Fruit fly (Drosophila melanogaster): ENCODE measurements around the gene v.

Gene v

dm6 chrX:10906222-10906866 lies 17.4 kb upstream of the v start:
- no peak for TF ChIP-seq Snoo (tag; optimal IDR thresholded peaks at IDR 0.05)
- no peak for TF ChIP-seq Pif1A (GFP tag; optimal IDR thresholded peaks at IDR 0.05)
- no peak for TF ChIP-seq CG17806 (tag; optimal IDR thresholded peaks at IDR 0.05)
- no peak for TF ChIP-seq CG4496 (GFP tag; IDR thresholded peaks at IDR 0.05)
- TF ChIP-seq CG8159 (tag; optimal IDR thresholded peaks at IDR 0.05): no peak
- no peak for TF ChIP-seq D1 (tag; optimal IDR thresholded peaks at IDR 0.05)
- TF ChIP-seq CG13204 (GFP tag; optimal IDR thresholded peaks at IDR 0.05): no peak
- no peak for TF ChIP-seq CG10348 (GFP tag; IDR thresholded peaks at IDR 0.05)
- no peak for TF ChIP-seq CG34367 (tag; optimal IDR thresholded peaks at IDR 0.05)
- no peak for TF ChIP-seq Ets98B (GFP tag; IDR thresholded peaks at IDR 0.05)
- TF ChIP-seq CG8301 (tag; optimal IDR thresholded peaks at IDR 0.05): no peak

DNA sequence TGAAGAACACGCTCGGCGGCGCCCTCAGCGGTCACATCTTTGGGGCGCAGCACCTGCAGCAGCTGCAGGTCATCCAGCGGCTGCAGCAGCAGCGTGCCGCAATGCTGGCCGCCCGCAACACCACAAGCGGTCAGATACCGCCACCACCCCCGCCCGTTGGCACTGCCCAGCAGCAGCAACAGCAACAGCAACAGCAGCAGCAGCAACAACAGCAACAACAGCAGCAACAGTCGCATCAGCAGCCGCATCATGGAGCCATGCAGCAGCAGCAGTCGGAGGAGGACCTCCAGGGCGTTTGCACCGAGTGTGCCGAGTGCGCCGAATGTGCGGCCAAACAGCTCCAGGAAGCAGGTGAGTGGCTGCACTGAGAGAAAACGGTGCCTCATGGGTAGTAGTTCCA lies 11.2 kb upstream of the v start:
- TF ChIP-seq Pif1B (GFP tag; optimal IDR thresholded peaks at IDR 0.05): no peak
- TF ChIP-seq CG34367 (tag; optimal IDR thresholded peaks at IDR 0.05): no peak
- no peak for TF ChIP-seq EcR (GFP tag; optimal IDR thresholded peaks at IDR 0.05)
- no peak for TF ChIP-seq CG12605 (GFP tag; IDR thresholded peaks at IDR 0.05)
- TF ChIP-seq CG9948 (tag; optimal IDR thresholded peaks at IDR 0.05): no peak

- TF ChIP-seq CG34367 (tag; optimal IDR thresholded peaks at IDR 0.05) (no peak), Pif1A (GFP tag; optimal IDR thresholded peaks at IDR 0.05) (no peak), CG4496 (GFP tag; IDR thresholded peaks at IDR 0.05) (no peak), CG13204 (GFP tag; optimal IDR thresholded peaks at IDR 0.05) (no peak), CG8301 (tag; optimal IDR thresholded peaks at IDR 0.05) (no peak), fd96Ca (GFP tag; IDR thresholded peaks at IDR 0.05) (no peak), CG10348 (GFP tag; IDR thresholded peaks at IDR 0.05) (no peak), gl (tag; optimal IDR thresholded peaks at IDR 0.05) (no peak)
Observed at dm6 chrX:10921665-10922064, 2.1 kb upstream of the v start.

- TF ChIP-seq CG15710 (tag; optimal IDR thresholded peaks at IDR 0.05) (no peak), CG32121 (GFP tag; IDR thresholded peaks at IDR 0.05) (no peak), CG8301 (tag; optimal IDR thresholded peaks at IDR 0.05) (no peak), CG10348 (GFP tag; IDR thresholded peaks at IDR 0.05) (no peak), CG4496 (GFP tag; IDR thresholded peaks at IDR 0.05) (no peak), Ets98B (GFP tag; IDR thresholded peaks at IDR 0.05) (no peak), CG34367 (tag; optimal IDR thresholded peaks at IDR 0.05) (no peak), EcR (GFP tag; optimal IDR thresholded peaks at IDR 0.05) (no peak), Snoo (tag; optimal IDR thresholded peaks at IDR 0.05) (no peak), Pif1A (GFP tag; optimal IDR thresholded peaks at IDR 0.05) (no peak), D1 (tag; optimal IDR thresholded peaks at IDR 0.05) (no peak), CG9948 (tag; optimal IDR thresholded peaks at IDR 0.05) (no peak), gl (tag; optimal IDR thresholded peaks at IDR 0.05) (no peak), CG13204 (GFP tag; optimal IDR thresholded peaks at IDR 0.05) (no peak), CG14655 (GFP tag; optimal IDR thresholded peaks at IDR 0.05) (no peak), CG12605 (GFP tag; IDR thresholded peaks at IDR 0.05) (no peak), Pif1B (GFP tag; optimal IDR thresholded peaks at IDR 0.05) (no peak), CG8159 (tag; optimal IDR thresholded peaks at IDR 0.05) (no peak)
Observed at dm6 chrX:10922178-10922577, 1.6 kb upstream of the v start.

dm6 chrX:10926245-10926644 lies 2.5 kb downstream of the v start:
- TF ChIP-seq CG4496 (GFP tag; IDR thresholded peaks at IDR 0.05) (no peak), CG34367 (tag; optimal IDR thresholded peaks at IDR 0.05) (no peak), Pif1B (GFP tag; optimal IDR thresholded peaks at IDR 0.05) (no peak), CG13204 (GFP tag; optimal IDR thresholded peaks at IDR 0.05) (no peak), Snoo (tag; optimal IDR thresholded peaks at IDR 0.05) (no peak), CG8301 (tag; optimal IDR thresholded peaks at IDR 0.05) (no peak), CG17806 (tag; optimal IDR thresholded peaks at IDR 0.05) (no peak), CG14655 (GFP tag; optimal IDR thresholded peaks at IDR 0.05) (no peak), Ets98B (GFP tag; IDR thresholded peaks at IDR 0.05) (no peak), CG32121 (GFP tag; IDR thresholded peaks at IDR 0.05) (no peak), CG10348 (GFP tag; IDR thresholded peaks at IDR 0.05) (no peak), Pif1A (GFP tag; optimal IDR thresholded peaks at IDR 0.05) (no peak), rn (GFP tag; IDR thresholded peaks at IDR 0.05) (no peak), CG8159 (tag; optimal IDR thresholded peaks at IDR 0.05) (no peak), fd96Ca (GFP tag; IDR thresholded peaks at IDR 0.05) (no peak)

DNA sequence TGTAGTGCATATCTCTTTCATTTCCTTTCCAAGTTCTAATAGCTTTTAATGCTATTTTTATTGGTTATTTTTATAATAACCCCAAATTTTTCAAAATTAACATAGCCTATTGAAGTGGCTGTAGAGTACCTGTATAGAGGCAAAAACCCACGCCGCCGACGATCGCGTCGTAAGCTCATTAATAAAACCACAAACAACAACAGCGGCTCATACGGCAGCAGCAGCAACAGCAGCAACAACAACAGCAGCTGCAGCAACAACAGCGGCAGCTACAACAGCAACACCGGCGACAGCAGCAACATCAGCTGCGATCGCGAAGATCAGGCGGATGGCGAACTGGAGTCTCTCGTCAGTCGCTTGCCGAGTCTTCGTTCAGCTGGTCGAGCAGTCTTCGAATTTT lies 3.3 kb downstream of the v start, which contains the start of gene CG2145:
CG2145 (plus strand) TSS at position 290 of the 400 bp plus-strand sequence.
- TF ChIP-seq Pif1B (GFP tag; optimal IDR thresholded peaks at IDR 0.05): peak; percentile 57
- TF ChIP-seq gl (tag; optimal IDR thresholded peaks at IDR 0.05): no peak
- peak; percentile 86 for TF ChIP-seq CG4496 (GFP tag; IDR thresholded peaks at IDR 0.05)
- peak; percentile 91 for TF ChIP-seq CG13204 (GFP tag; optimal IDR thresholded peaks at IDR 0.05)
- TF ChIP-seq Pif1A (GFP tag; optimal IDR thresholded peaks at IDR 0.05): peak; percentile 13
- no peak for TF ChIP-seq rn (GFP tag; IDR thresholded peaks at IDR 0.05)
- peak; percentile 92 for TF ChIP-seq Ets98B (GFP tag; IDR thresholded peaks at IDR 0.05)
- TF ChIP-seq CG9948 (tag; optimal IDR thresholded peaks at IDR 0.05): no peak
- no peak for TF ChIP-seq CG14655 (GFP tag; optimal IDR thresholded peaks at IDR 0.05)
- no peak for TF ChIP-seq CG8301 (tag; optimal IDR thresholded peaks at IDR 0.05)
- TF ChIP-seq EcR (GFP tag; optimal IDR thresholded peaks at IDR 0.05): peak; percentile 24
- no peak for TF ChIP-seq D1 (tag; optimal IDR thresholded peaks at IDR 0.05)
- peak; percentile 86 for TF ChIP-seq CG32121 (GFP tag; IDR thresholded peaks at IDR 0.05)
- TF ChIP-seq Snoo (tag; optimal IDR thresholded peaks at IDR 0.05): peak; percentile 31
- peak; percentile 18 for TF ChIP-seq CG15710 (tag; optimal IDR thresholded peaks at IDR 0.05)
- TF ChIP-seq CG17806 (tag; optimal IDR thresholded peaks at IDR 0.05): peak; percentile 2
- TF ChIP-seq fd96Ca (GFP tag; IDR thresholded peaks at IDR 0.05): peak; percentile 92
- no peak for TF ChIP-seq CG34367 (tag; optimal IDR thresholded peaks at IDR 0.05)
- peak; percentile 67 for TF ChIP-seq CG12605 (GFP tag; IDR thresholded peaks at IDR 0.05)
- TF ChIP-seq CG10348 (GFP tag; IDR thresholded peaks at IDR 0.05): no peak
- TF ChIP-seq CG8159 (tag; optimal IDR thresholded peaks at IDR 0.05): peak; percentile 29

Data from whole organism, pupa.